Worm (Caenorhabditis elegans) whole organism, L3 larva: Measurements from ENCODE around the gene npr-17.

ENCODE experiments used
- aly-2 ChIP-seq: fragments of 150-350 bp; optimal IDR thresholded peaks from 2 replicates; lab custom pipeline; 2014; ENCODE audit warnings: missing biosample characterization, missing genetic modification characterization
- egl-27 ChIP-seq: sonication (generic microtip); optimal IDR thresholded peaks from 4 replicates; lab custom pipeline; 2017; ENCODE audit warnings: missing biosample characterization, missing genetic modification reagents, missing genetic modification characterization
- hmg-11 ChIP-seq: sonication (generic microtip); optimal IDR thresholded peaks from 2 replicates; lab custom pipeline; 2016; ENCODE audit warnings: missing genetic modification characterization, missing compliant biosample characterization
- nhr-11 ChIP-seq: fragments of 150-350 bp; optimal IDR thresholded peaks from 2 replicates; lab custom pipeline; 2014; ENCODE audit warnings: missing biosample characterization, missing genetic modification characterization
- pha-4 ChIP-seq: fragments of 150-350 bp; optimal IDR thresholded peaks from 2 replicates; lab custom pipeline; 2014; ENCODE audit warnings: missing biosample characterization, missing genetic modification reagents, missing genetic modification characterization
- sea-2 ChIP-seq: fragments of 150-350 bp; sonication (generic microtip); optimal IDR thresholded peaks from 4 replicates; lab custom pipeline; 2014; ENCODE audit warnings: missing biosample characterization, missing genetic modification reagents, missing genetic modification characterization
- skn-1 ChIP-seq: fragments of 150-350 bp; optimal IDR thresholded peaks from 2 replicates; lab custom pipeline; 2014; ENCODE audit warnings: missing biosample characterization, missing genetic modification characterization
- zag-1 ChIP-seq: fragments of 150-350 bp; optimal IDR thresholded peaks from 2 replicates; lab custom pipeline; 2014; ENCODE audit warnings: missing biosample characterization, missing genetic modification characterization

DNA sequence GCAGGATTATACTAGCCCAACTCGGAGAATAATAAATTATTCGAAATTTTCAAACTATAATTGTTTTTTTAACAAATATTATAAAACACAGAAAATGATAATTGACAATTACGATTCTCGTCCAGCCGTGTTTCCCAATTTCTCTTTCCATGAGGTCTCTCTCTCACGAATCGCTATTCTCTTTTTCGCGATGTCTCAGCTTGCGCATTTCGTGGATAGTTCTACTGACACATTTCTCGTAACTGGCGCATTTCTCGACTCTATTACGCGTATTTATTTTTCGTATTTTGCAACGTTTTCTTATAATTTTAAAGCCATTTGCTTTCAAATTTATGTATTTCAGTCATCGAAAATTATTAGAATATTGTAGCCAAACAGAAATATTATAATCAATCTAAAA lies 47.5 kb upstream of the npr-17 start:
- TF ChIP-seq skn-1 (tag; lab: Kevin White, UChicago) (peak; percentile 92), zag-1 (tag; lab: Kevin White, UChicago) (peak; percentile 49), pha-4 (tag; lab: Kevin White, UChicago) (peak; percentile 100), nhr-11 (tag; lab: Kevin White, UChicago) (peak; percentile 97), sea-2 (GFP tag; lab: Kevin White, UChicago) (no peak), egl-27 (tag; lab: Kevin White, UChicago) (peak; percentile 96), aly-2 (tag; lab: Kevin White, UChicago) (no peak), hmg-11 (tag; lab: Kevin White, UChicago) (peak; percentile 96)
